Fruit fly (Drosophila melanogaster): ENCODE measurements around the gene Ada2a.

- no peak for TF ChIP-seq CG8301 (tag; optimal IDR thresholded peaks at IDR 0.05)
- TF ChIP-seq Ets98B (GFP tag; IDR thresholded peaks at IDR 0.05), result peak; percentile 12; the same call in 1 of the 2 replicates
- TF ChIP-seq Pif1A (GFP tag; optimal IDR thresholded peaks at IDR 0.05), result peak; percentile 38
- TF ChIP-seq CG14655 (GFP tag; optimal IDR thresholded peaks at IDR 0.05), result no peak
- no peak for TF ChIP-seq CG12605 (GFP tag; IDR thresholded peaks at IDR 0.05)
- TF ChIP-seq CG10348 (GFP tag; IDR thresholded peaks at IDR 0.05), result no peak
- TF ChIP-seq Pif1B (GFP tag; optimal IDR thresholded peaks at IDR 0.05), result no peak
Observed at dm6 chr3R:18242089-18242955, 13.0 kb downstream of the Ada2a start, which contains the start of the genes CG7156 and 14-3-3epsilon.

Data from whole organism, pupa.